Fruit fly (Drosophila melanogaster) whole organism, adult: ENCODE data around the gene CG10345.
A peak's percentile ranks its signal among the peaks of the same experiment; 100 is the strongest.

Source experiments
- CG11617 ChIP-seq: fragments of 200-800 bp; sonication (Bioruptor generic); optimal IDR thresholded peaks from 2 replicates; lab custom pipeline; 2017; ENCODE audit warnings: mild to moderate bottlenecking, missing biosample characterization, missing genetic modification reagents, missing genetic modification characterization
- CG12768 ChIP-seq: fragments of 200-800 bp; sonication (Bioruptor generic); optimal IDR thresholded peaks from 2 replicates; lab custom pipeline; 2017; ENCODE audit warnings: missing biosample characterization, missing genetic modification characterization, mild to moderate bottlenecking, moderate library complexity, missing genetic modification reagents
- CG14711 ChIP-seq: fragments of 200-800 bp; sonication (Bioruptor generic); optimal IDR thresholded peaks from 2 replicates; lab custom pipeline; 2018; ENCODE audit warnings: missing biosample characterization, mild to moderate bottlenecking, missing genetic modification characterization, moderate library complexity
- CG1620 ChIP-seq: fragments of 200-800 bp; sonication (Bioruptor generic); optimal IDR thresholded peaks from 2 replicates; lab custom pipeline; 2016; ENCODE audit warnings: missing biosample characterization, missing genetic modification characterization
- CG33017 ChIP-seq: fragments of 200-800 bp; sonication (Bioruptor generic); optimal IDR thresholded peaks from 2 replicates; lab custom pipeline; 2018; ENCODE audit warnings: missing biosample characterization, mild to moderate bottlenecking, missing genetic modification characterization, moderate library complexity
- CG5204 ChIP-seq: fragments of 200-800 bp; sonication (Bioruptor generic); optimal IDR thresholded peaks from 2 replicates; lab custom pipeline; 2016; ENCODE audit warnings: missing biosample characterization, missing genetic modification characterization
- CG7045 ChIP-seq: fragments of 200-800 bp; sonication (Bioruptor generic); optimal IDR thresholded peaks from 2 replicates; lab custom pipeline; 2017; ENCODE audit warnings: missing biosample characterization, mild to moderate bottlenecking, missing genetic modification characterization
- CG7101 ChIP-seq: fragments of 200-800 bp; sonication (Bioruptor generic); optimal IDR thresholded peaks from 2 replicates; lab custom pipeline; 2018; ENCODE audit warnings: missing biosample characterization, mild to moderate bottlenecking, missing genetic modification characterization, moderate library complexity
- Clk ChIP-seq: fragments of 200-800 bp; sonication (Bioruptor generic); optimal IDR thresholded peaks from 2 replicates; lab custom pipeline; 2017; ENCODE audit warnings: missing biosample characterization, missing genetic modification characterization
- Crg-1 ChIP-seq: fragments of 200-800 bp; sonication (Bioruptor generic); optimal IDR thresholded peaks from 2 replicates; lab custom pipeline; 2016; ENCODE audit warnings: missing biosample characterization, missing genetic modification characterization
- Hr96 ChIP-seq: fragments of 200-800 bp; sonication (Bioruptor generic); optimal IDR thresholded peaks from 2 replicates; lab custom pipeline; 2016; ENCODE audit warnings: missing biosample characterization, missing genetic modification characterization
- Mnt ChIP-seq: fragments of 200-800 bp; sonication (Bioruptor generic); optimal IDR thresholded peaks from 2 replicates; lab custom pipeline; 2016; ENCODE audit warnings: missing biosample characterization, mild to moderate bottlenecking, missing genetic modification characterization
- bab1 ChIP-seq: fragments of 200-800 bp; sonication (Bioruptor generic); optimal IDR thresholded peaks from 3 replicates; lab custom pipeline; 2019; ENCODE audit warnings: missing biosample characterization, mild to moderate bottlenecking, missing genetic modification characterization, moderate library complexity
- cic ChIP-seq: fragments of 200-800 bp; sonication (Bioruptor generic); optimal IDR thresholded peaks from 2 replicates; lab custom pipeline; 2017; ENCODE audit warnings: missing biosample characterization, mild to moderate bottlenecking, missing genetic modification characterization, moderate library complexity
- cnc ChIP-seq, 2 experiments: fragments of >200 bp; optimal IDR thresholded peaks; 2 replicates each; lab custom pipeline; 2017
- kay ChIP-seq: fragments of 200-800 bp; sonication (Bioruptor generic); peaks from one replicate; lab custom pipeline; 2016; ENCODE audit warnings: missing biosample characterization, missing genetic modification characterization, borderline replicate concordance
- ovo ChIP-seq: fragments of 200-800 bp; sonication (Bioruptor generic); optimal IDR thresholded peaks from 2 replicates; lab custom pipeline; 2016; ENCODE audit warnings: missing biosample characterization, missing genetic modification characterization
- pad ChIP-seq: fragments of 200-800 bp; sonication (Bioruptor generic); optimal IDR thresholded peaks from 3 replicates; lab custom pipeline; 2017; ENCODE audit warnings: missing biosample characterization, missing genetic modification characterization, mild to moderate bottlenecking, moderate library complexity, missing genetic modification reagents
- tj ChIP-seq: fragments of 200-800 bp; sonication (Bioruptor generic); optimal IDR thresholded peaks from 3 replicates; lab custom pipeline; 2017; ENCODE audit warnings: missing biosample characterization, mild to moderate bottlenecking, missing genetic modification characterization, moderate library complexity
- toe ChIP-seq: fragments of 200-800 bp; sonication (Bioruptor generic); optimal IDR thresholded peaks from 2 replicates; lab custom pipeline; 2016; ENCODE audit warnings: missing biosample characterization, missing genetic modification characterization

The CG10345 gene

DNA sequence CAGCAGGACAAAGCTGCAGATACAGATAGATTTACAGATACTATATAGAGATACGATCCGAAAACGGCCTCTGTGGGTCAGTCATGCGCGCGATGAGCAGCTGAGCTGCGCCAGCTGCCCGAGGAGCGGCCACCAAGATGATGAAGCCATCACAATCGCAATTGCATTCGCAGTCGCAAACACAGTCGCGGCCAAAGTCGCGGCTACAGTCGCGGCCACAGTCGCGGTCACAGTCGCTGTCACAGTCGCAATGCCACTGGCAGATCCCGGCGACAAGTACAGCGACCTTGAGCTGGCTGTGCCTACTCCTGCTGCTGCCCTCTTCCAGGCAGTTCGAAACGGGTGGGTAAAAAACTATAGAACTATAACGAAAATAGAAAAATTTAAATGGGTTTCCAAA, 9.7 kb downstream of the CG10345 start:
- no peak for TF ChIP-seq CG33017 (tag; lab: Kevin White, UChicago)
- no peak for TF ChIP-seq Clk (GFP tag; lab: Kevin White, UChicago)
- TF ChIP-seq CG12768 (GFP tag; lab: Kevin White, UChicago): no peak
- no peak for TF ChIP-seq CG11617 (GFP tag; lab: Kevin White, UChicago)
- TF ChIP-seq Crg-1 (GFP tag; lab: Kevin White, UChicago): no peak
- no peak for TF ChIP-seq Mnt (GFP tag; lab: Kevin White, UChicago)
- TF ChIP-seq cic (GFP tag; lab: Kevin White, UChicago): no peak
- TF ChIP-seq toe (GFP tag; lab: Kevin White, UChicago): no peak

DNA sequence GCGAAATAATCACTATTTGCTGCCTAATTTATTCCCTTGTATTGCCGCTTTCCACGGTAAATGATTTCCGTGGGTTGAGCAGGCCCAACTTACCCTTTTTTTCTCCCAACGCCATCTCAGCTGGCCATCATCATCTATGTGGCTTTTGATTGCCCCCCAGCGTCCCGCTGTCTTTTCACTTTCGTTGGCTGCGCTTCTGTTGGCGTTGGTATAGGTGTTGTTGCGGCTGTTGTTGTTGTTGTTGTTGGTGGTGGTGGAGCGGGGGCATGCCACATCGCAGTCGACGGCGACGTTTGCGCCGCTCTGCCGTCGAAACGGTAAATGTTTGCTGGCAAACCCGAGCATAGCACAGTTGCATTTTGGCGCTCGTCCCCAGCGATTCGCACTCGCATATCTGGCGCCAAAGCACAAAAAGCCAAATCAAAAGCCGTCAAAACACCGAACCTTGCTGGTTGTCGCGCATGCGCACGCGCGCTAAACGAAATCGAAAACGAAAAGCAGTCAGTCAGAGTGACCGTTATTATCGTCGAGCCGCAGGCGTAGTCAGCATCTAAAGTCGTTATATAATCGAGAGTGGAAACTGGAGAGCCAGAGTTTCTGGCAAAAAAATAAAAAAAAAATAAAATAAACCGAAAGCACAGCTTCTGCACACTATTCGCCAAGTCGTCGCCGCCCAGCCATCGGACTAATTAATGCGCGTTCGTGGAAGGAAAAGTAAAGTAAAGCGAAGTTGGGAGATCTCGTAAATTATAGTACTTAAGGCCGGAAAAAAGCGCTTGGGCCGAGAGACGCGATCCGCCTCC, 10.4 kb downstream of the CG10345 start, which contains the start of gene CG14892:
Gene CG14892 (plus strand): TSS at position 359 of the 803 bp plus-strand sequence.
- no peak for TF ChIP-seq CG7045 (GFP tag; lab: Kevin White, UChicago)
- TF ChIP-seq ovo (GFP tag; lab: Kevin White, UChicago): no peak
- no peak for TF ChIP-seq toe (GFP tag; lab: Kevin White, UChicago)
- TF ChIP-seq Mnt (GFP tag; lab: Kevin White, UChicago): no peak
- TF ChIP-seq cnc (optimal IDR thresholded peaks at IDR 0.05; lab: Kevin White, UChicago): no peak
- TF ChIP-seq bab1 (GFP tag; lab: Kevin White, UChicago): no peak
- TF ChIP-seq CG12768 (GFP tag; lab: Kevin White, UChicago): no peak
- no peak for TF ChIP-seq Crg-1 (GFP tag; lab: Kevin White, UChicago)

DNA sequence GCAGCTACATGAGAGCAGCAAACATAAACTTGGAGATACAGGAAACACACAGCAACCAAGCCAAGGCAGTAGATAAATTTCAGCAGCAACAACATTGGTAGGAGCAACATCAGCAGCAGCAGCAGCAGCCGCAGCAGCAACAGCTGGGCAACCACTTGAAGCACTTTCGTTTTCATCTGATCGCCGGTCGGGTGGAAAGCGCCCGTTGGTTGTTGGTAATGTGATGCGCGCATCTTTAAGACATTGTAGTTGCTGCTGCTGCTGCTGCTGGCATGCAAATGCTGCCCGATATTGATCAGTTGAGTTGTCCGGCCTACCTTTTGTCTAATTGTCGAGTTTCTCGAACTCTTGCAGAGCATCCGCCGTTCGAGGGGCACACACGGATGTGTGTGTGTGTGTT, 13.3 kb downstream of the CG10345 start:
- TF ChIP-seq Clk (GFP tag; lab: Kevin White, UChicago) (no peak), tj (GFP tag; lab: Kevin White, UChicago) (no peak), Mnt (GFP tag; lab: Kevin White, UChicago) (no peak), cic (GFP tag; lab: Kevin White, UChicago) (no peak), CG12768 (GFP tag; lab: Kevin White, UChicago) (no peak), CG33017 (tag; lab: Kevin White, UChicago) (no peak), CG11617 (GFP tag; lab: Kevin White, UChicago) (no peak), pad (GFP tag; lab: Kevin White, UChicago) (no peak), CG14711 (tag; lab: Kevin White, UChicago) (no peak), CG5204 (GFP tag; lab: Kevin White, UChicago) (no peak), ovo (GFP tag; lab: Kevin White, UChicago) (no peak), bab1 (GFP tag; lab: Kevin White, UChicago) (no peak)

DNA sequence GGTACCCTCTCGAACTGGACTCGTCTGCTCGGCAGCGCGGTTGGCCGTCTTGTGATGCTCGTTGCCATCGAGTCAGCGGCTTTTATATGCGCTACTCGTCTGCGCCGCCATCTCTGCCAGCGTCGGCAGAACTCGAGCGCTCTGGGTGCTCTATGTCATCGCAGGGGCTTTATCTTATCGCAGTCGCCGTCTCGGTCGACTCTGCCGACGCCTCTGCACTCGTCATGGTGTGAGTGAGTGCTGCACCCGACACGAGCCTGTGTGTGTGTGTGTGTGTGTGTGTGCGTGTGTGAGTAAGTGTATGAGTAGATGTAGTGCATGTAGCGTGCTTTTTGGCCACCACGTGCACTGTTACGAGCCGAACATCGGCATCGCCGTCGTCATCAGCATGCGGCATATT, 21.1 kb downstream of the CG10345 start, which contains the start of gene Scp2:
Gene Scp2 (minus strand): TSS at position 59 of the 400 bp plus-strand sequence.
- TF ChIP-seq toe (GFP tag; lab: Kevin White, UChicago): no peak
- no peak for TF ChIP-seq cnc (optimal IDR thresholded peaks at IDR 0.05; lab: Kevin White, UChicago)
- TF ChIP-seq CG12768 (GFP tag; lab: Kevin White, UChicago): no peak
- TF ChIP-seq bab1 (GFP tag; lab: Kevin White, UChicago): no peak
- no peak for TF ChIP-seq CG11617 (GFP tag; lab: Kevin White, UChicago)
- TF ChIP-seq CG33017 (tag; lab: Kevin White, UChicago): no peak
- TF ChIP-seq CG1620 (GFP tag; lab: Kevin White, UChicago): no peak
- TF ChIP-seq Clk (GFP tag; lab: Kevin White, UChicago): no peak
- no peak for TF ChIP-seq CG7101 (tag; lab: Kevin White, UChicago)
- no peak for TF ChIP-seq Crg-1 (GFP tag; lab: Kevin White, UChicago)
- TF ChIP-seq CG7045 (GFP tag; lab: Kevin White, UChicago): no peak
- TF ChIP-seq kay: no peak
- TF ChIP-seq cic (GFP tag; lab: Kevin White, UChicago): no peak
- TF ChIP-seq tj (GFP tag; lab: Kevin White, UChicago): no peak
- no peak for TF ChIP-seq Mnt (GFP tag; lab: Kevin White, UChicago)
- no peak for TF ChIP-seq Hr96
- TF ChIP-seq CG5204 (GFP tag; lab: Kevin White, UChicago): no peak

DNA sequence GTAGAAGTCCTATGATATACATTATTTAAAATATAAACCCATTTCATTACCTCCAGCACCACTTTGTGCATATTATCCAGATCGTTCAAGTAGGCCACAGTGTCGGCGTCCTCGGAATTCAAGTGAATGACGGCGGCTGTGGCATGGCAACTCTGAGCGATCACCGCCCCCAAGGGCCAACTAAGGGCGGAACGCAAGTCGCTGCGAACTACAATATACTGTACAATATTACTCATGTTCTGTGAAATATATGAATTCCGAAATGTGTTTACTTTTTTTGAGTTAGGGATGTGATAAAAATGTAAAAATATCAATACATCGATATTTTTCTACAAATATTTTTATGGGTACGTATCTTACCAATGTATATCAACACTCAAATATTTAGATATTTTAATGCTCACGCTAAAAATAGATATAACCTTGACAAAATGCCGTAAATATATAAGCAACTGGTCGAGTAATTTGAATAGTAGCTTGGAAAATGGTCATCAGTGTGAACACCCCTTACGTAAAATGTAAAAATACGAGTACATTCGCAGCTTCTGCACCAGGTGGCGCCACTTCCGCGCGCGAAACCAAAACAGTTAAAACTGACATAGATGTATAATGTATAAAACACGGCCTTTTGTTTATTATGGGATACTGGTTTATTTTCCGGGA, 31.0 kb downstream of the CG10345 start, which contains the start of gene CG14903:
Gene CG14903 (minus strand): TSS at position 270 of the 663 bp plus-strand sequence.
- peak; percentile 37 for TF ChIP-seq toe (GFP tag; lab: Kevin White, UChicago)
- TF ChIP-seq Hr96: peak; percentile 59
- TF ChIP-seq pad (GFP tag; lab: Kevin White, UChicago): no peak
- peak; percentile 36 for TF ChIP-seq CG1620 (GFP tag; lab: Kevin White, UChicago)
- no peak for TF ChIP-seq CG33017 (tag; lab: Kevin White, UChicago)
- no peak for TF ChIP-seq ovo (GFP tag; lab: Kevin White, UChicago)
- peak; percentile 55 for TF ChIP-seq CG14711 (tag; lab: Kevin White, UChicago)
- peak; percentile 11 for TF ChIP-seq CG12768 (GFP tag; lab: Kevin White, UChicago)
- peak; percentile 16 for TF ChIP-seq CG5204 (GFP tag; lab: Kevin White, UChicago)
